Worm (Caenorhabditis elegans) whole organism, L1 larva: ENCODE results near the gene ctg-2.

ENCODE experiments used
- C04F5.9 ChIP-seq: sonication (generic microtip); optimal IDR thresholded peaks from 2 replicates; lab custom pipeline; 2016; ENCODE audit warnings: missing genetic modification characterization, missing compliant biosample characterization
- C16A3.4 ChIP-seq: fragments of 150-350 bp; optimal IDR thresholded peaks from 2 replicates; lab custom pipeline; 2014; ENCODE audit warnings: missing biosample characterization, missing genetic modification characterization
- F16B12.6 ChIP-seq: fragments of 150-350 bp; optimal IDR thresholded peaks from 2 replicates; lab custom pipeline; 2014; ENCODE audit warnings: missing biosample characterization, missing genetic modification characterization
- Y116A8C.19 ChIP-seq: sonication (generic microtip); optimal IDR thresholded peaks from 2 replicates; lab custom pipeline; 2016; ENCODE audit warnings: missing compliant biosample characterization, missing genetic modification characterization, borderline replicate concordance
- alr-1 ChIP-seq: fragments of 200-800 bp; sonication (Bioruptor generic); optimal IDR thresholded peaks from 2 replicates; lab custom pipeline; 2018; ENCODE audit warnings: borderline replicate concordance, mild to moderate bottlenecking, missing genetic modification characterization, missing compliant biosample characterization
- blmp-1 ChIP-seq: fragments of 150-350 bp; optimal IDR thresholded peaks from 2 replicates; lab custom pipeline; 2014; ENCODE audit warnings: missing biosample characterization, missing genetic modification characterization
- ceh-63 ChIP-seq: fragments of 200-800 bp; sonication (Bioruptor generic); optimal IDR thresholded peaks from 2 replicates; lab custom pipeline; 2018; ENCODE audit warnings: mild to moderate bottlenecking, missing genetic modification characterization, missing compliant biosample characterization
- ceh-8 ChIP-seq: fragments of 200-800 bp; sonication (Bioruptor generic); optimal IDR thresholded peaks from 2 replicates; lab custom pipeline; 2018; ENCODE audit warnings: mild to moderate bottlenecking, missing genetic modification characterization, moderate library complexity, missing compliant biosample characterization
- ceh-90 ChIP-seq: sonication (generic microtip); optimal IDR thresholded peaks from 2 replicates; lab custom pipeline; 2016; ENCODE audit warnings: missing genetic modification characterization, missing compliant biosample characterization
- dpl-1 ChIP-seq, 3 experiments: fragments of 150-350 bp in 2 of 3; sonication (generic microtip) in 1 of 3; optimal IDR thresholded peaks; 2 replicates each; lab custom pipeline; 2014 to 2017; ENCODE audit warnings: missing biosample characterization in 3 of 3, missing genetic modification characterization in 3 of 3, missing genetic modification reagents in 3 of 3
- dsc-1 ChIP-seq: sonication (generic microtip); optimal IDR thresholded peaks from 2 replicates; lab custom pipeline; 2016; ENCODE audit warnings: mild to moderate bottlenecking, missing genetic modification characterization, missing compliant biosample characterization
- efl-1 ChIP-seq, 4 experiments: fragments of 150-350 bp; optimal IDR thresholded peaks in 3 of 4; peaks in 1 of 4; 1 replicate in 1 of 4; 2 replicates in 3 of 4; lab custom pipeline; 2014; ENCODE audit warnings: missing biosample characterization in 2 of 4, missing genetic modification characterization in 2 of 4, missing genetic modification reagents in 2 of 4
- efl-3 ChIP-seq: fragments of 200-800 bp; sonication (Bioruptor generic); optimal IDR thresholded peaks from 2 replicates; lab custom pipeline; 2018; ENCODE audit warnings: mild to moderate bottlenecking, missing genetic modification characterization, missing compliant biosample characterization
- elt-2 ChIP-seq: sonication (generic microtip); optimal IDR thresholded peaks from 2 replicates; lab custom pipeline; 2016; ENCODE audit warnings: missing genetic modification characterization, mild to moderate bottlenecking, inconsistent platforms, missing compliant biosample characterization, missing genetic modification reagents
- elt-3 ChIP-seq, 6 experiments: fragments of 150-350 bp in 1 of 6; sonication (generic microtip); optimal IDR thresholded peaks; 2 replicates each; lab custom pipeline; 2017 to 2018; ENCODE audit warnings: missing biosample characterization in 6 of 6, missing genetic modification characterization in 6 of 6, inconsistent platforms in 1 of 6
- fkh-8 ChIP-seq: sonication (generic microtip); optimal IDR thresholded peaks from 2 replicates; lab custom pipeline; 2016; ENCODE audit warnings: mild to moderate bottlenecking, missing genetic modification characterization, missing compliant biosample characterization
- fos-1 ChIP-seq: fragments of 150-350 bp; optimal IDR thresholded peaks from 2 replicates; lab custom pipeline; 2014; ENCODE audit warnings: missing biosample characterization, missing genetic modification characterization
- grh-1 ChIP-seq: fragments of 200-800 bp; sonication (Bioruptor generic); IDR thresholded peaks from 2 replicates; pipeline ENCODE4 v1.3.6; 2022; ENCODE audit warnings: missing genetic modification reagents, missing genetic modification characterization, missing compliant biosample characterization
- irx-1 ChIP-seq: sonication (generic microtip); optimal IDR thresholded peaks from 2 replicates; lab custom pipeline; 2016; ENCODE audit warnings: missing genetic modification characterization, missing compliant biosample characterization
- isw-1 ChIP-seq: fragments of 200-800 bp; sonication (Bioruptor generic); IDR thresholded peaks from 2 replicates; pipeline ENCODE4 v1.3.6; 2022; ENCODE audit warnings: missing genetic modification characterization, missing compliant biosample characterization
- jun-1 ChIP-seq: fragments of 150-350 bp; optimal IDR thresholded peaks from 2 replicates; lab custom pipeline; 2014; ENCODE audit warnings: missing biosample characterization, missing genetic modification reagents, missing genetic modification characterization
- lin-14 ChIP-seq: fragments of 200-800 bp; sonication (Bioruptor generic); optimal IDR thresholded peaks from 2 replicates; lab custom pipeline; 2018; ENCODE audit warnings: mild to moderate bottlenecking, missing genetic modification characterization, moderate library complexity, missing compliant biosample characterization
- lin-35 ChIP-seq, 2 experiments: fragments of 150-350 bp; optimal IDR thresholded peaks; 2 replicates each; lab custom pipeline; 2014; ENCODE audit warnings: missing biosample characterization in 2 of 2, missing genetic modification characterization in 2 of 2, missing genetic modification reagents in 2 of 2
- lir-3 ChIP-seq: sonication (generic microtip); optimal IDR thresholded peaks from 2 replicates; lab custom pipeline; 2016; ENCODE audit warnings: mild to moderate bottlenecking, missing genetic modification characterization, moderate library complexity, missing compliant biosample characterization; ENCODE audit not compliant: poor library complexity
- lsy-2 ChIP-seq, 2 experiments: fragments of 150-350 bp; optimal IDR thresholded peaks; 2 replicates each; lab custom pipeline; 2014; ENCODE audit warnings: missing biosample characterization in 2 of 2, missing genetic modification characterization in 2 of 2
- nhr-19 ChIP-seq: fragments of 200-800 bp; sonication (Bioruptor generic); conservative IDR thresholded peaks from 2 replicates; pipeline ENCODE4 v1.3.6; 2022; ENCODE audit warnings: missing genetic modification characterization, missing compliant biosample characterization
- nhr-20 ChIP-seq: sonication (generic microtip); optimal IDR thresholded peaks from 2 replicates; lab custom pipeline; 2016; ENCODE audit warnings: mild to moderate bottlenecking, missing genetic modification characterization, missing compliant biosample characterization
- nhr-28 ChIP-seq: fragments of 150-350 bp; optimal IDR thresholded peaks from 2 replicates; lab custom pipeline; 2014; ENCODE audit warnings: missing biosample characterization, missing genetic modification characterization
- nhr-47 ChIP-seq: sonication (generic microtip); optimal IDR thresholded peaks from 2 replicates; lab custom pipeline; 2016; ENCODE audit warnings: mild to moderate bottlenecking, missing genetic modification characterization, moderate library complexity, missing compliant biosample characterization
- nhr-71 ChIP-seq: sonication (generic microtip); optimal IDR thresholded peaks from 2 replicates; lab custom pipeline; 2016; ENCODE audit warnings: mild to moderate bottlenecking, missing genetic modification characterization, moderate library complexity, missing compliant biosample characterization
- nhr-76 ChIP-seq: sonication (generic microtip); optimal IDR thresholded peaks from 2 replicates; lab custom pipeline; 2017; ENCODE audit warnings: missing biosample characterization, missing genetic modification characterization
- nhr-77 ChIP-seq: fragments of 150-350 bp; optimal IDR thresholded peaks from 2 replicates; lab custom pipeline; 2014; ENCODE audit warnings: missing biosample characterization, missing genetic modification characterization
- nhr-85 ChIP-seq: sonication (generic microtip); peaks from one replicate; lab custom pipeline; 2016; ENCODE audit warnings: missing genetic modification characterization, inconsistent platforms, missing compliant biosample characterization
- nhr-90 ChIP-seq: sonication (generic microtip); optimal IDR thresholded peaks from 2 replicates; lab custom pipeline; 2016; ENCODE audit warnings: mild to moderate bottlenecking, missing genetic modification characterization, missing compliant biosample characterization; ENCODE audit not compliant: poor library complexity
- pag-3 ChIP-seq: sonication (generic microtip); optimal IDR thresholded peaks from 2 replicates; lab custom pipeline; 2017; ENCODE audit warnings: missing genetic modification characterization, mild to moderate bottlenecking, missing compliant biosample characterization, antibody characterized with exemption, borderline replicate concordance; ENCODE audit not compliant: insufficient read depth
- rnt-1 ChIP-seq: sonication (generic microtip); optimal IDR thresholded peaks from 2 replicates; lab custom pipeline; 2016; ENCODE audit warnings: mild to moderate bottlenecking, missing genetic modification characterization, moderate library complexity, missing compliant biosample characterization
- skn-1 ChIP-seq: fragments of 150-350 bp; optimal IDR thresholded peaks from 2 replicates; lab custom pipeline; 2014; ENCODE audit warnings: missing biosample characterization, missing genetic modification characterization
- snu-23 ChIP-seq: sonication (generic microtip); optimal IDR thresholded peaks from 2 replicates; lab custom pipeline; 2016; ENCODE audit warnings: missing genetic modification characterization, missing compliant biosample characterization
- sup-37 ChIP-seq: fragments of 200-800 bp; sonication (Bioruptor generic); optimal IDR thresholded peaks from 2 replicates; lab custom pipeline; 2018; ENCODE audit warnings: mild to moderate bottlenecking, missing genetic modification characterization, missing compliant biosample characterization
- swsn-7 ChIP-seq: sonication (generic microtip); optimal IDR thresholded peaks from 2 replicates; lab custom pipeline; 2016; ENCODE audit warnings: missing genetic modification characterization, missing compliant biosample characterization
- tbx-2 ChIP-seq: sonication (generic microtip); optimal IDR thresholded peaks from 2 replicates; lab custom pipeline; 2016; ENCODE audit warnings: missing genetic modification characterization, missing compliant biosample characterization
- unc-30 ChIP-seq: sonication (generic microtip); optimal IDR thresholded peaks from 2 replicates; lab custom pipeline; 2017; ENCODE audit warnings: missing biosample characterization, missing genetic modification characterization
- unc-86 ChIP-seq: sonication (generic microtip); optimal IDR thresholded peaks from 2 replicates; lab custom pipeline; 2016; ENCODE audit warnings: missing genetic modification characterization, missing compliant biosample characterization
- xbp-1 ChIP-seq: sonication (generic microtip); optimal IDR thresholded peaks from 2 replicates; lab custom pipeline; 2016; ENCODE audit warnings: missing genetic modification characterization, missing compliant biosample characterization
- zip-4 ChIP-seq: fragments of 200-800 bp; sonication (Bioruptor generic); optimal IDR thresholded peaks from 2 replicates; lab custom pipeline; 2018; ENCODE audit warnings: mild to moderate bottlenecking, missing genetic modification characterization, moderate library complexity, missing compliant biosample characterization
- ztf-4 ChIP-seq: fragments of 150-350 bp; optimal IDR thresholded peaks from 2 replicates; lab custom pipeline; 2014; ENCODE audit warnings: missing biosample characterization, missing genetic modification characterization

The ctg-2 gene

DNA sequence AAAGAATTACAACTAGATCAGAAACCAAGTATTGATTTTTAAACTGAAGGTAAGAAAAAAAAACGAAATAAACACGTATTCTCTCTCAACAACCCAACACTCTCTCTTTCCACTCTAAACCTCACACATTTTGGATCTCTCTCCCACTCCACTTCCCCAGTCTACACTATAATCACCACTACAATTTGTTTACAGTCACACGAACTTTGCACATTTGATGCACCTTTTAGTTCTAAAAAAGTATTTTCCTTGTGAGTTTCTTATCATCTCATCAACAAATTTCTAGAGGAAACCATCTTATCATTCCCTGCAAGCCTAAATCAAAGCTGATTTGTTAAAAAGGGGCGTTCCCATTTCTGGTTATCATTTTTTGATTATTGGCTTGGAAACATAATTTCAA, 30.3 kb upstream of the ctg-2 start:
- TF ChIP-seq Y116A8C.19 (tag; lab: Kevin White, UChicago) (no peak), lin-14 (peak; percentile 40), pag-3 (no peak), F16B12.6 (tag; lab: Kevin White, UChicago) (no peak), lsy-2 (tag; optimal IDR thresholded peaks at IDR 0.05; lab: Kevin White, UChicago) (peak in 1 of 2 experiments; percentile 31), nhr-77 (tag; lab: Kevin White, UChicago) (no peak), lir-3 (tag; lab: Kevin White, UChicago) (no peak), zip-4 (GFP tag; lab: Kevin White, UChicago) (no peak), unc-86 (no peak), nhr-71 (tag; lab: Kevin White, UChicago) (peak; percentile 38), blmp-1 (tag; lab: Kevin White, UChicago) (peak; percentile 31), tbx-2 (no peak), dpl-1 (GFP tag; optimal IDR thresholded peaks at IDR 0.05; lab: Kevin White, UChicago) (peak in 1 of 3 experiments; percentile 3), jun-1 (tag; lab: Kevin White, UChicago) (peak; percentile 53), nhr-28 (tag; lab: Kevin White, UChicago) (no peak), xbp-1 (tag; lab: Kevin White, UChicago) (no peak), ceh-63 (no peak), nhr-76 (tag; lab: Kevin White, UChicago) (no peak), grh-1 (no peak), ceh-8 (GFP tag; lab: Kevin White, UChicago) (no peak), efl-3 (GFP tag; lab: Kevin White, UChicago) (no peak), nhr-20 (tag; lab: Kevin White, UChicago) (peak; percentile 67), isw-1 (no peak), snu-23 (GFP tag; lab: Kevin White, UChicago) (peak; percentile 59), ceh-90 (tag; lab: Kevin White, UChicago) (no peak), C16A3.4 (tag; lab: Kevin White, UChicago) (peak; percentile 19), sup-37 (GFP tag; lab: Kevin White, UChicago) (no peak), C04F5.9 (tag; lab: Kevin White, UChicago) (no peak), nhr-85 (tag; lab: Kevin White, UChicago) (peak; percentile 50), irx-1 (tag; lab: Kevin White, UChicago) (no peak), dsc-1 (tag; lab: Kevin White, UChicago) (no peak), lin-35 (GFP tag; optimal IDR thresholded peaks at IDR 0.05; lab: Kevin White, UChicago) (peak in 1 of 2 experiments; percentile 46), elt-2 (tag; lab: Kevin White, UChicago) (peak; percentile 90), alr-1 (tag; lab: Kevin White, UChicago) (no peak), fkh-8 (tag; lab: Kevin White, UChicago) (no peak), skn-1 (no peak), nhr-90 (tag; lab: Kevin White, UChicago) (peak; percentile 19), ztf-4 (peak; percentile 16)

DNA sequence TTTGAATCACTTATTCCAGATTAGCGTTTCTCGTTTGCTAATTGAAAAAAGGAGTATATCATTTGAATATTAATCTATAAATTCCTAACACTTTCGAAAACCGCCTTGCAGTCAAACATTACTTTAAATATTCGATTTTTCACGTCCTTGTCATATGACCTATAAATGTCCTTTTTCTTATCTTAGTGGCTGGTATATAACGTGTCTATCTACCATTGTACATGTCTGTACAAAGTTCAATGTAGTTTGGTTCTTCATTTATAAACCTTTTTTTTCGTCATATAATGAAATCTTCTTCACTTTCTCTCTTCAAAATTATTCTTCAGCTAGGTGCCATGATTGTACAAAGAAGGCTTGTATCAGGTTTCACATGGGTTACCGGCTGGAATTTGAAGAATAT, 29.3 kb upstream of the ctg-2 start, which contains the start of gene gbh-2:
Gene gbh-2, plus strand, starts transcription at position 277 of the 400 bp plus-strand sequence.
- peak; percentile 89 for TF ChIP-seq elt-2 (tag; lab: Kevin White, UChicago)
- peak; percentile 44 for TF ChIP-seq nhr-90 (tag; lab: Kevin White, UChicago)
- TF ChIP-seq unc-30 (tag; lab: Kevin White, UChicago): no peak
- peak in 2 of 6 experiments; percentile 64 to 67 for TF ChIP-seq elt-3 (tag; optimal IDR thresholded peaks at IDR 0.05; lab: Kevin White, UChicago)
- peak; percentile 34; the same call in 1 of the 2 replicates for TF ChIP-seq nhr-19 (GFP tag; lab: Robert Waterston, UW)
- TF ChIP-seq lsy-2 (tag; optimal IDR thresholded peaks at IDR 0.05; lab: Kevin White, UChicago): peak; percentile 6 to 41
- TF ChIP-seq snu-23 (GFP tag; lab: Kevin White, UChicago): peak; percentile 48
- TF ChIP-seq fos-1 (tag; lab: Kevin White, UChicago): no peak
- no peak for TF ChIP-seq fkh-8 (tag; lab: Kevin White, UChicago)
- peak; percentile 21 for TF ChIP-seq tbx-2
- TF ChIP-seq rnt-1 (tag; lab: Kevin White, UChicago): no peak
- TF ChIP-seq nhr-20 (tag; lab: Kevin White, UChicago): peak; percentile 90
- TF ChIP-seq nhr-28 (tag; lab: Kevin White, UChicago): no peak
- peak; percentile 86 for TF ChIP-seq nhr-71 (tag; lab: Kevin White, UChicago)
- peak; percentile 69 for TF ChIP-seq nhr-85 (tag; lab: Kevin White, UChicago)
- TF ChIP-seq efl-1 (optimal IDR thresholded peaks at IDR 0.05; lab: Kevin White, UChicago): no peak
- TF ChIP-seq efl-1 (GFP tag; optimal IDR thresholded peaks at IDR 0.05 in 1 of 2; lab: Kevin White, UChicago): peak in 1 of 2 experiments; percentile 79
- peak; percentile 59 for TF ChIP-seq lin-14
- TF ChIP-seq swsn-7 (tag; lab: Kevin White, UChicago): no peak
- TF ChIP-seq blmp-1 (tag; lab: Kevin White, UChicago): peak; percentile 39
- peak; percentile 25 for TF ChIP-seq nhr-47 (tag; lab: Kevin White, UChicago)
- TF ChIP-seq lin-35 (GFP tag; optimal IDR thresholded peaks at IDR 0.05; lab: Kevin White, UChicago): peak in 1 of 2 experiments; percentile 72
